Fruit fly (Drosophila melanogaster) whole organism, embryonic: ENCODE results near the gene CG3008.

Source experiments
- Antp ChIP-seq: fragments of 200-800 bp; sonication (Bioruptor generic); optimal IDR thresholded peaks from 3 replicates; lab custom pipeline; 2016; ENCODE audit warnings: missing biosample characterization, missing genetic modification characterization
- CG11085 ChIP-seq: fragments of 200-800 bp; sonication (Bioruptor generic); IDR thresholded peaks from 2 replicates; pipeline ENCODE4 v1.3.6; 2022; ENCODE audit warnings: missing biosample characterization, missing genetic modification characterization
- CG11504 ChIP-seq: fragments of 200-800 bp; sonication (Bioruptor generic); optimal IDR thresholded peaks from 3 replicates; lab custom pipeline; 2019; ENCODE audit warnings: missing biosample characterization, mild to moderate bottlenecking, missing genetic modification characterization, moderate library complexity
- CG12219 ChIP-seq: fragments of 200-800 bp; sonication (Bioruptor generic); optimal IDR thresholded peaks from 3 replicates; lab custom pipeline; 2018; ENCODE audit warnings: missing biosample characterization, mild to moderate bottlenecking, missing genetic modification characterization
- CG1233 ChIP-seq: fragments of 200-800 bp; sonication (Bioruptor generic); optimal IDR thresholded peaks from 4 replicates; lab custom pipeline; 2018; ENCODE audit warnings: missing biosample characterization, mild to moderate bottlenecking, missing genetic modification characterization
- CG13296 ChIP-seq: fragments of 200-800 bp; sonication (Bioruptor generic); optimal IDR thresholded peaks from 3 replicates; lab custom pipeline; 2018; ENCODE audit warnings: missing biosample characterization, mild to moderate bottlenecking, missing genetic modification characterization
- CG14710 ChIP-seq: fragments of 200-800 bp; sonication (Bioruptor generic); optimal IDR thresholded peaks from 3 replicates; lab custom pipeline; 2019; ENCODE audit warnings: missing biosample characterization, mild to moderate bottlenecking, missing genetic modification characterization, moderate library complexity
- CG14965 ChIP-seq: fragments of 200-800 bp; sonication (Bioruptor generic); optimal IDR thresholded peaks from 2 replicates; lab custom pipeline; 2016; ENCODE audit warnings: missing biosample characterization, missing genetic modification characterization, borderline replicate concordance
- CG17361 ChIP-seq: fragments of 200-800 bp; sonication (Bioruptor generic); IDR thresholded peaks from 3 replicates; pipeline ENCODE4 v1.3.6; 2022; ENCODE audit warnings: missing biosample characterization, missing genetic modification characterization
- CG17802 ChIP-seq: fragments of 200-800 bp; sonication (Bioruptor generic); optimal IDR thresholded peaks from 2 replicates; lab custom pipeline; 2018; ENCODE audit warnings: missing biosample characterization, mild to moderate bottlenecking, missing genetic modification characterization, moderate library complexity
- CG17912 ChIP-seq: fragments of 200-800 bp; sonication (Bioruptor generic); optimal IDR thresholded peaks from 2 replicates; lab custom pipeline; 2018; ENCODE audit warnings: missing biosample characterization, mild to moderate bottlenecking, missing genetic modification characterization
- CG3726 ChIP-seq: fragments of 200-800 bp; sonication (Bioruptor generic); IDR thresholded peaks from 3 replicates; pipeline ENCODE4, ENCODE4 v1.3.6; 2022; ENCODE audit warnings: missing biosample characterization, missing genetic modification characterization
- CG4730 ChIP-seq: fragments of 200-800 bp; sonication (Bioruptor generic); IDR thresholded peaks from 2 replicates; pipeline ENCODE4 v1.3.6; 2022; ENCODE audit warnings: missing biosample characterization, missing genetic modification characterization
- CG7963 ChIP-seq: fragments of 200-800 bp; sonication (Bioruptor generic); IDR thresholded peaks from 3 replicates; pipeline ENCODE4 v1.3.6; 2022; ENCODE audit warnings: missing biosample characterization, missing genetic modification characterization; ENCODE audit not compliant: partially characterized antibody
- CG8281 ChIP-seq: fragments of 200-800 bp; sonication (Bioruptor generic); optimal IDR thresholded peaks from 2 replicates; lab custom pipeline; 2018; ENCODE audit warnings: missing biosample characterization, mild to moderate bottlenecking, missing genetic modification characterization, moderate library complexity
- CG8924 ChIP-seq: fragments of 200-800 bp; optimal IDR thresholded peaks from 3 replicates; lab custom pipeline; 2019; ENCODE audit warnings: missing biosample characterization, mild to moderate bottlenecking, missing genetic modification characterization, moderate library complexity
- CG9727 ChIP-seq: fragments of 200-800 bp; sonication (Bioruptor generic); optimal IDR thresholded peaks from 3 replicates; lab custom pipeline; 2017; ENCODE audit warnings: missing biosample characterization, mild to moderate bottlenecking, missing genetic modification characterization
- CG9817 ChIP-seq: fragments of 200-800 bp; sonication (Bioruptor generic); optimal IDR thresholded peaks from 2 replicates; lab custom pipeline; 2018; ENCODE audit warnings: missing biosample characterization, mild to moderate bottlenecking, missing genetic modification characterization, moderate library complexity
- CTCF ChIP-seq: fragments of 200-800 bp; sonication (Bioruptor generic); optimal IDR thresholded peaks from 2 replicates; lab custom pipeline; 2017; ENCODE audit warnings: missing biosample characterization, mild to moderate bottlenecking, missing genetic modification characterization, moderate library complexity
- Dek ChIP-seq: fragments of 200-800 bp; sonication (Bioruptor generic); optimal IDR thresholded peaks from 3 replicates; lab custom pipeline; 2019; ENCODE audit warnings: missing biosample characterization, mild to moderate bottlenecking, missing genetic modification characterization, moderate library complexity
- Dp ChIP-seq: fragments of 200-800 bp; sonication (Bioruptor generic); optimal IDR thresholded peaks from 2 replicates; lab custom pipeline; 2018; ENCODE audit warnings: missing biosample characterization, mild to moderate bottlenecking, missing genetic modification characterization, moderate library complexity
- HLH3B ChIP-seq: fragments of 200-800 bp; sonication (Bioruptor generic); IDR thresholded peaks from 2 replicates; pipeline ENCODE4 v1.3.6; 2022; ENCODE audit warnings: missing biosample characterization, missing genetic modification characterization
- Hand ChIP-seq: fragments of 200-800 bp; sonication (Bioruptor generic); optimal IDR thresholded peaks from 2 replicates; lab custom pipeline; 2017; ENCODE audit warnings: mild to moderate bottlenecking, missing biosample characterization, missing genetic modification reagents, missing genetic modification characterization
- Pdp1 ChIP-seq, 2 experiments: fragments of 200-800 bp; sonication (Bioruptor generic); optimal IDR thresholded peaks; 3 replicates each; lab custom pipeline; 2016; ENCODE audit warnings: missing biosample characterization in 2 of 2, missing genetic modification characterization in 2 of 2, mild to moderate bottlenecking in 1 of 2, moderate library complexity in 1 of 2
- Ravus ChIP-seq: fragments of 200-800 bp; sonication (Bioruptor generic); IDR thresholded peaks from 2 replicates; pipeline ENCODE4 v1.3.6; 2022; ENCODE audit warnings: missing biosample characterization, missing genetic modification characterization
- Rx ChIP-seq: fragments of 200-800 bp; sonication (Bioruptor generic); IDR thresholded peaks from 2 replicates; pipeline ENCODE4 v1.3.6; 2022; ENCODE audit warnings: missing biosample characterization, missing genetic modification characterization
- Xrp1 ChIP-seq: fragments of 200-800 bp; sonication (Bioruptor generic); IDR thresholded peaks from 2 replicates; pipeline ENCODE4 v1.3.6; 2022; ENCODE audit warnings: missing biosample characterization, missing genetic modification characterization
- al ChIP-seq: fragments of 200-800 bp; sonication (Bioruptor generic); IDR thresholded peaks from 2 replicates; pipeline ENCODE4 v1.3.6; 2022; ENCODE audit warnings: missing biosample characterization, missing genetic modification characterization
- bowl ChIP-seq: fragments of 200-800 bp; sonication (Bioruptor generic); IDR thresholded peaks from 2 replicates; pipeline ENCODE4 v1.3.6; 2022; ENCODE audit warnings: missing biosample characterization, missing genetic modification characterization
- chn ChIP-seq: fragments of 200-800 bp; sonication (Bioruptor generic); optimal IDR thresholded peaks from 2 replicates; lab custom pipeline; 2016; ENCODE audit warnings: missing biosample characterization, missing genetic modification characterization
- crol ChIP-seq: fragments of 200-800 bp; sonication (Bioruptor generic); IDR thresholded peaks from 2 replicates; pipeline ENCODE4 v1.3.6; 2022; ENCODE audit warnings: missing biosample characterization, missing genetic modification characterization
- gce ChIP-seq: fragments of 200-800 bp; sonication (Bioruptor generic); IDR thresholded peaks from 3 replicates; pipeline ENCODE4 v1.3.6; 2022; ENCODE audit warnings: missing biosample characterization, missing genetic modification characterization
- gro ChIP-seq: fragments of 200-800 bp; sonication (Bioruptor generic); optimal IDR thresholded peaks from 2 replicates; lab custom pipeline; 2016; ENCODE audit warnings: missing biosample characterization, missing genetic modification characterization
- knrl ChIP-seq: fragments of 200-800 bp; sonication (Bioruptor generic); IDR thresholded peaks from 3 replicates; pipeline ENCODE4 v1.3.6; 2022; ENCODE audit warnings: missing biosample characterization, missing genetic modification characterization; ENCODE audit not compliant: partially characterized antibody
- lola ChIP-seq, 3 experiments: fragments of >200 bp in 2 of 3; fragments of 200-800 bp in 1 of 3; sonication (Bioruptor generic) in 1 of 3; optimal IDR thresholded peaks; 2 replicates each; lab custom pipeline; 2017 to 2019; ENCODE audit warnings: missing biosample characterization in 3 of 3, missing genetic modification characterization in 3 of 3, mild to moderate bottlenecking in 1 of 3, moderate library complexity in 1 of 3
- mirr ChIP-seq: fragments of 200-800 bp; sonication (Bioruptor generic); optimal IDR thresholded peaks from 3 replicates; lab custom pipeline; 2018; ENCODE audit warnings: missing biosample characterization, mild to moderate bottlenecking, missing genetic modification characterization
- otp ChIP-seq: fragments of 200-800 bp; sonication (Bioruptor generic); IDR thresholded peaks from 3 replicates; pipeline ENCODE4, ENCODE4 v1.3.6; 2022; ENCODE audit warnings: missing biosample characterization, missing genetic modification characterization
- pan ChIP-seq, 4 experiments: fragments of >200 bp in 3 of 4; fragments of 200-800 bp in 1 of 4; sonication (Bioruptor generic) in 1 of 4; optimal IDR thresholded peaks in 3 of 4; IDR thresholded peaks in 1 of 4; 2 replicates each; pipeline versions ENCODE4 v1.3.6 to Lab custom; 2017 to 2022; ENCODE audit warnings: missing biosample characterization in 2 of 4, missing genetic modification characterization in 2 of 4, mixed read lengths in 1 of 4
- pb ChIP-seq: fragments of 200-800 bp; sonication (Bioruptor generic); optimal IDR thresholded peaks from 3 replicates; lab custom pipeline; 2016; ENCODE audit warnings: missing biosample characterization, missing genetic modification characterization
- pita ChIP-seq: fragments of 200-800 bp; sonication (Bioruptor generic); optimal IDR thresholded peaks from 2 replicates; lab custom pipeline; 2017; ENCODE audit warnings: missing biosample characterization, mild to moderate bottlenecking, missing genetic modification characterization
- psq ChIP-seq: fragments of 200-800 bp; sonication (Bioruptor generic); optimal IDR thresholded peaks from 2 replicates; lab custom pipeline; 2017; ENCODE audit warnings: missing biosample characterization, missing genetic modification characterization
- ranshi ChIP-seq: fragments of 200-800 bp; sonication (Bioruptor generic); IDR thresholded peaks from 2 replicates; pipeline ENCODE4 v1.3.6; 2022; ENCODE audit warnings: missing biosample characterization, missing genetic modification characterization
- row ChIP-seq: fragments of 200-800 bp; sonication (Bioruptor generic); IDR thresholded peaks from 3 replicates; pipeline ENCODE4 v1.3.6; 2022; ENCODE audit warnings: missing biosample characterization, missing genetic modification characterization
- scrt ChIP-seq: fragments of 200-800 bp; sonication (Bioruptor generic); optimal IDR thresholded peaks from 2 replicates; lab custom pipeline; 2018; ENCODE audit warnings: missing biosample characterization, mild to moderate bottlenecking, missing genetic modification characterization, moderate library complexity
- sna ChIP-seq: fragments of 200-800 bp; sonication (Bioruptor generic); IDR thresholded peaks from 2 replicates; pipeline ENCODE4 v1.3.6; 2022; ENCODE audit warnings: missing biosample characterization, missing genetic modification characterization; ENCODE audit not compliant: partially characterized antibody
- sr ChIP-seq: fragments of 200-800 bp; sonication (Bioruptor generic); IDR thresholded peaks from 3 replicates; pipeline ENCODE4 v1.3.6; 2022; ENCODE audit warnings: missing biosample characterization, missing genetic modification characterization
- tio ChIP-seq: fragments of 200-800 bp; sonication (Bioruptor generic); optimal IDR thresholded peaks from 2 replicates; lab custom pipeline; 2017; ENCODE audit warnings: missing biosample characterization, missing genetic modification characterization, inconsistent platforms
- ttk ChIP-seq: fragments of 200-800 bp; sonication (Bioruptor generic); IDR thresholded peaks from 2 replicates; pipeline ENCODE4 v2.1.2; 2022; ENCODE audit warnings: missing biosample characterization, missing genetic modification characterization
- wor ChIP-seq: fragments of 200-800 bp; sonication (Bioruptor generic); IDR thresholded peaks from 2 replicates; pipeline ENCODE4 v1.3.6; 2022; ENCODE audit warnings: missing biosample characterization, missing genetic modification characterization

Gene CG3008

dm6 chr2L:4837772-4838397 lies 45.2 kb upstream of the CG3008 start, which contains the start of the genes tank and CG12194 (continued):
- TF ChIP-seq CG17361 (GFP tag; lab: Robert Waterston, UW) (peak; percentile 98), CG8924 (tag; lab: Kevin White, UChicago) (peak; percentile 98), CG9817 (peak; percentile 97), Dp (GFP tag; lab: Kevin White, UChicago) (peak; percentile 42), ranshi (GFP tag; lab: Robert Waterston, UW) (peak; percentile 99), CG12219 (GFP tag; lab: Kevin White, UChicago) (peak; percentile 99), Hand (GFP tag; lab: Kevin White, UChicago) (peak; percentile 94), sr (GFP tag; lab: Robert Waterston, UW) (peak; percentile 99), CG1233 (GFP tag; lab: Kevin White, UChicago) (peak; percentile 99), CTCF (GFP tag; lab: Kevin White, UChicago) (peak; percentile 73), Xrp1 (peak; percentile 100), CG8281 (peak; percentile 90), CG4730 (GFP tag; lab: Robert Waterston, UW) (peak; percentile 99), Antp (GFP tag; lab: Kevin White, UChicago) (peak; percentile 99), Ravus (GFP tag; lab: Robert Waterston, UW) (peak; percentile 98), CG3726 (GFP tag; lab: Robert Waterston, UW) (peak; percentile 99), pan (optimal IDR thresholded peaks at IDR 0.05; lab: Kevin White, UChicago) (no peak), pan (GFP tag; optimal IDR thresholded peaks at IDR 0.05 in 1 of 2, IDR thresholded peaks at IDR 0.05 in 1 of 2) (peak in 1 of 2 experiments; percentile 100), knrl (GFP tag; lab: Robert Waterston, UW) (peak; percentile 84), CG17802 (tag; lab: Kevin White, UChicago) (peak; percentile 95), psq (GFP tag; lab: Kevin White, UChicago) (peak; percentile 95), bowl (GFP tag; lab: Robert Waterston, UW) (peak; percentile 97), tio (GFP tag; lab: Kevin White, UChicago) (peak; percentile 99), CG14965 (peak; percentile 92), mirr (GFP tag; lab: Kevin White, UChicago) (peak; percentile 91), otp (peak; percentile 99), row (GFP tag; lab: Robert Waterston, UW) (peak; percentile 99), crol (GFP tag; lab: Robert Waterston, UW) (peak; percentile 87), CG14710 (tag; lab: Kevin White, UChicago) (peak; percentile 97), CG9727 (GFP tag; lab: Kevin White, UChicago) (peak; percentile 99), Rx (GFP tag; lab: Robert Waterston, UW) (peak; percentile 99), lola (GFP tag; optimal IDR thresholded peaks at IDR 0.05; lab: Kevin White, UChicago) (peak in 1 of 3 experiments; percentile 95), sna (GFP tag; lab: Robert Waterston, UW) (peak; percentile 79), CG11085 (GFP tag; lab: Robert Waterston, UW) (peak; percentile 98), CG17912 (GFP tag; lab: Kevin White, UChicago) (peak; percentile 90), scrt (GFP tag; lab: Kevin White, UChicago) (peak; percentile 95), al (peak; percentile 98), HLH3B (GFP tag; lab: Robert Waterston, UW) (peak; percentile 99), CG7963 (peak; percentile 45; the same call in 2 of the 3 replicates), pb (GFP tag; lab: Kevin White, UChicago) (peak; percentile 99), gce (GFP tag; lab: Robert Waterston, UW) (peak; percentile 99), ttk (GFP tag; lab: Robert Waterston, UW) (peak; percentile 100), CG13296 (peak; percentile 92), pita (GFP tag; lab: Kevin White, UChicago) (no peak), Dek (tag; lab: Kevin White, UChicago) (peak; percentile 97), CG11504 (tag; lab: Kevin White, UChicago) (peak; percentile 97), Pdp1 (GFP tag; optimal IDR thresholded peaks at IDR 0.05; lab: Kevin White, UChicago) (peak; percentile 98 to 99), gro (GFP tag; lab: Kevin White, UChicago) (peak; percentile 98), wor (GFP tag; lab: Robert Waterston, UW) (peak; percentile 99), chn (GFP tag; lab: Kevin White, UChicago) (peak; percentile 99)
